Fruit fly (Drosophila melanogaster): ENCODE results near the gene CG1172.

- TF ChIP-seq D1 (tag; optimal IDR thresholded peaks at IDR 0.05) (no peak), CG13204 (GFP tag; optimal IDR thresholded peaks at IDR 0.05) (no peak), Snoo (tag; optimal IDR thresholded peaks at IDR 0.05) (no peak)
These were observed 20.5 kb downstream of the CG1172 start, which contains the start of gene CG14669 for dm6 chr3R:5414147-5414748.
